Worm (Caenorhabditis elegans) whole organism, L2 larva: ENCODE measurements around the gene F20D6.10.
A peak's percentile ranks its signal among the peaks of the same experiment; 100 is the strongest.

Experiments used
- F13H6.1 ChIP-seq: sonication (generic microtip); optimal IDR thresholded peaks from 2 replicates; lab custom pipeline; 2016; ENCODE audit warnings: missing genetic modification characterization, missing compliant biosample characterization
- R02D3.7 ChIP-seq: fragments of 150-350 bp; optimal IDR thresholded peaks from 2 replicates; lab custom pipeline; 2014; ENCODE audit warnings: missing biosample characterization, missing genetic modification characterization
- Y55F3AM.14 ChIP-seq: fragments of 200-800 bp; sonication (Bioruptor generic); optimal IDR thresholded peaks from 2 replicates; lab custom pipeline; 2018; ENCODE audit warnings: mild to moderate bottlenecking, missing genetic modification characterization, missing compliant biosample characterization
- ama-1 ChIP-seq: fragments of 150-350 bp; optimal IDR thresholded peaks from 2 replicates; lab custom pipeline; 2018; ENCODE audit warnings: inconsistent platforms
- blmp-1 ChIP-seq: sonication (generic microtip); optimal IDR thresholded peaks from 2 replicates; lab custom pipeline; 2017; ENCODE audit warnings: missing genetic modification characterization, mild to moderate bottlenecking, missing compliant biosample characterization, antibody characterized with exemption, moderate library complexity; ENCODE audit not compliant: insufficient read depth
- ceh-16 ChIP-seq: fragments of 150-350 bp; optimal IDR thresholded peaks from 2 replicates; lab custom pipeline; 2014; ENCODE audit warnings: missing biosample characterization, missing genetic modification characterization
- crh-2 ChIP-seq: sonication (generic microtip); optimal IDR thresholded peaks from 2 replicates; lab custom pipeline; 2017; ENCODE audit warnings: missing biosample characterization, missing genetic modification characterization
- dmd-4 ChIP-seq: sonication (generic microtip); optimal IDR thresholded peaks from 2 replicates; lab custom pipeline; 2017; ENCODE audit warnings: missing biosample characterization, missing genetic modification characterization
- elt-1 ChIP-seq: fragments of 150-350 bp; optimal IDR thresholded peaks from 2 replicates; lab custom pipeline; 2014; ENCODE audit warnings: missing biosample characterization, missing genetic modification characterization
- elt-3 ChIP-seq: sonication (generic microtip); optimal IDR thresholded peaks from 2 replicates; lab custom pipeline; 2017; ENCODE audit warnings: missing biosample characterization, missing genetic modification characterization
- fos-1 ChIP-seq: fragments of 150-350 bp; optimal IDR thresholded peaks from 2 replicates; lab custom pipeline; 2014; ENCODE audit warnings: missing biosample characterization, missing genetic modification characterization
- gmeb-1 ChIP-seq: fragments of 150-350 bp; optimal IDR thresholded peaks from 2 replicates; lab custom pipeline; 2014; ENCODE audit warnings: missing biosample characterization, missing genetic modification characterization
- lin-11 ChIP-seq: fragments of 150-350 bp; sonication (generic microtip); optimal IDR thresholded peaks from 2 replicates; lab custom pipeline; 2014; ENCODE audit warnings: missing biosample characterization, missing genetic modification characterization, inconsistent platforms, mixed read lengths
- lin-13 ChIP-seq: fragments of 150-350 bp; optimal IDR thresholded peaks from 2 replicates; lab custom pipeline; 2014; ENCODE audit warnings: missing biosample characterization, missing genetic modification reagents, missing genetic modification characterization
- lin-39 ChIP-seq: fragments of 150-350 bp; optimal IDR thresholded peaks from 2 replicates; lab custom pipeline; 2014; ENCODE audit warnings: missing biosample characterization, missing genetic modification reagents, missing genetic modification characterization
- lsy-2 ChIP-seq, 2 experiments: fragments of 150-350 bp in 1 of 2; sonication (generic microtip) in 1 of 2; optimal IDR thresholded peaks; 2 replicates each; lab custom pipeline; 2014 to 2017; ENCODE audit warnings: missing biosample characterization in 2 of 2, missing genetic modification characterization in 2 of 2
- mab-5 ChIP-seq: fragments of 150-350 bp; optimal IDR thresholded peaks from 2 replicates; lab custom pipeline; 2014; ENCODE audit warnings: missing biosample characterization, missing genetic modification characterization
- mbf-1 ChIP-seq: sonication (generic microtip); optimal IDR thresholded peaks from 2 replicates; lab custom pipeline; 2017; ENCODE audit warnings: missing biosample characterization, missing genetic modification characterization
- nhr-10 ChIP-seq: sonication (generic microtip); optimal IDR thresholded peaks from 2 replicates; lab custom pipeline; 2017; ENCODE audit warnings: missing biosample characterization, missing genetic modification characterization
- nhr-11 ChIP-seq: fragments of 150-350 bp; optimal IDR thresholded peaks from 2 replicates; lab custom pipeline; 2014; ENCODE audit warnings: missing biosample characterization, missing genetic modification characterization
- nhr-12 ChIP-seq: fragments of 150-350 bp; optimal IDR thresholded peaks from 2 replicates; lab custom pipeline; 2014; ENCODE audit warnings: missing biosample characterization, missing genetic modification characterization
- nhr-129 ChIP-seq: fragments of 150-350 bp; optimal IDR thresholded peaks from 2 replicates; lab custom pipeline; 2014; ENCODE audit warnings: missing biosample characterization, missing genetic modification characterization
- nhr-21 ChIP-seq: fragments of 150-350 bp; optimal IDR thresholded peaks from 2 replicates; lab custom pipeline; 2014; ENCODE audit warnings: missing biosample characterization, missing genetic modification characterization
- nhr-23 ChIP-seq: fragments of 150-350 bp; optimal IDR thresholded peaks from 2 replicates; lab custom pipeline; 2014; ENCODE audit warnings: missing biosample characterization, missing genetic modification reagents, missing genetic modification characterization
- nhr-6 ChIP-seq: fragments of 150-350 bp; optimal IDR thresholded peaks from 2 replicates; lab custom pipeline; 2014; ENCODE audit warnings: missing biosample characterization, missing genetic modification characterization
- sem-4 ChIP-seq: fragments of 150-350 bp; optimal IDR thresholded peaks from 2 replicates; lab custom pipeline; 2014; ENCODE audit warnings: missing biosample characterization, missing genetic modification reagents, missing genetic modification characterization
- sma-3 ChIP-seq: sonication (generic microtip); optimal IDR thresholded peaks from 2 replicates; lab custom pipeline; 2016; ENCODE audit warnings: missing genetic modification reagents, missing genetic modification characterization, missing compliant biosample characterization
- sma-9 ChIP-seq, 2 experiments: fragments of 150-350 bp in 1 of 2; sonication (generic microtip) in 1 of 2; optimal IDR thresholded peaks; 2 replicates each; lab custom pipeline; 2014 to 2016; ENCODE audit warnings: missing genetic modification characterization in 2 of 2, mild to moderate bottlenecking in 1 of 2, missing biosample characterization in 1 of 2, missing compliant biosample characterization in 1 of 2, missing genetic modification reagents in 1 of 2, moderate library complexity in 1 of 2
- unc-55 ChIP-seq: fragments of 150-350 bp; sonication (generic microtip); optimal IDR thresholded peaks from 3 replicates; lab custom pipeline; 2014; ENCODE audit warnings: missing biosample characterization, missing genetic modification reagents, missing genetic modification characterization
- unc-62 ChIP-seq: fragments of 150-350 bp; optimal IDR thresholded peaks from 2 replicates; lab custom pipeline; 2014; ENCODE audit warnings: missing biosample characterization, missing genetic modification reagents, missing genetic modification characterization
- zag-1 ChIP-seq: fragments of 150-350 bp; optimal IDR thresholded peaks from 2 replicates; lab custom pipeline; 2014; ENCODE audit warnings: missing biosample characterization, missing genetic modification characterization
- ztf-1 ChIP-seq: fragments of 200-800 bp; sonication (Bioruptor generic); conservative IDR thresholded peaks from 2 replicates; pipeline ENCODE4 v1.3.6; 2022; ENCODE audit warnings: missing genetic modification characterization, missing compliant biosample characterization
- ztf-11 ChIP-seq: sonication (generic microtip); optimal IDR thresholded peaks from 2 replicates; lab custom pipeline; 2017; ENCODE audit warnings: missing biosample characterization, missing genetic modification characterization
- ztf-4 ChIP-seq: fragments of 150-350 bp; optimal IDR thresholded peaks from 2 replicates; lab custom pipeline; 2014; ENCODE audit warnings: missing biosample characterization, missing genetic modification characterization

Gene F20D6.10

DNA sequence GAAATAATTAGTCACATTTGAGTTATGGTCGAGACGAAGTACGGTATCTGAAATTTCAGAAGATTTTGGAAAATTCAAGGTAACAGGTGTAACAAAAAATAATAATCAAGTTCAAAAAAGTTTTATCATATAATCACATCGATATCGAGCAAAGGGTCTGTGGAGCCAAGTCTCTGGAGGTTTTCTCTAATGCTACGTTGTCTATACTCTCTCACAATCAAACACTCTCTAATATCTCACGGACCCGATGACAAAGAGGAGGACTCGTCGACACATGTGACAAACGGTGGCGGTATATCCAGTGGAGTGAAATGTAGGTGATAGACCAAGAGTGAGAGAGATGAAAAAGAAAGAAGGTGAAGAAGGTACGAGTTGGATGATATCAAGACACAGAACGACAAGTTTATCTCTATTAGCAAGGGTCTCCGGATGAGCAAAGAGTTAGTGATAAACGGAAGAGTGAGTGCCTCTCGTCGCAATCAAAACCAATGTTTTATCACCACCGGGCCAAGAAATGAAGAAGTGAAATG, at the start of gene F20D6.10:
F20D6.10 (minus strand) TSS at position 51 of the 530 bp plus-strand sequence.
- TF ChIP-seq lsy-2 (tag; optimal IDR thresholded peaks at IDR 0.05; lab: Kevin White, UChicago) (peak in 1 of 2 experiments; percentile 27), nhr-129 (tag; lab: Kevin White, UChicago) (peak; percentile 56), nhr-12 (tag; lab: Kevin White, UChicago) (no peak), sma-9 (GFP tag; optimal IDR thresholded peaks at IDR 0.05; lab: Kevin White, UChicago) (peak; percentile 30), sma-9 (tag; optimal IDR thresholded peaks at IDR 0.05; lab: Kevin White, UChicago) (no peak), nhr-6 (tag; lab: Kevin White, UChicago) (no peak), mab-5 (tag; lab: Kevin White, UChicago) (no peak), sem-4 (tag; lab: Kevin White, UChicago) (no peak), lin-11 (no peak), ztf-1 (GFP tag; lab: Robert Waterston, UW) (no peak), elt-1 (no peak), nhr-23 (tag; lab: Kevin White, UChicago) (no peak), crh-2 (tag; lab: Kevin White, UChicago) (no peak), F13H6.1 (tag; lab: Kevin White, UChicago) (peak; percentile 54), gmeb-1 (tag; lab: Kevin White, UChicago) (no peak), Y55F3AM.14 (no peak), unc-55 (GFP tag; lab: Kevin White, UChicago) (no peak)

DNA sequence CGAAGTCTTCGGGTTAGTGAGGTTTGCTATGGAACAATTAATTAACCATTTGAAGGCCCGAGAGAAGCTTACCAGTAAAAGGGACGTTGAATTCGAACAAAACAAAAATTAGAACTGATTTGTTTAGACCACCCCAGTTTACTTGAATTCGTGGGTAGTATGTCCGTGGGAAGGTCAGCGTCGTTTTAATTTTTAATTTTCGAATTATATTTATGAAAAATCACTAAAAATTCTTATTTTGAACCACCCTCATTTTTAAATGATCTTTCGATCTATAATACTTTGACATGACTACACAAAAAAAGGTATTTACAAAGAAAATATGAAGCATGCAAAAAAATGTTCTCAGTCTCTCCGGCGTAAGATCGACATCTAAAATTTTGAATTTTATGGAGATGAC, 49.7 kb upstream of the F20D6.10 start, which contains the start of gene C16D9.5:
C16D9.5 (minus strand) TSS at position 101 of the 400 bp plus-strand sequence.
- TF ChIP-seq nhr-11 (tag; lab: Kevin White, UChicago) (no peak), mab-5 (tag; lab: Kevin White, UChicago) (no peak), nhr-23 (tag; lab: Kevin White, UChicago) (no peak), nhr-21 (tag; lab: Kevin White, UChicago) (no peak), lin-13 (GFP tag; lab: Kevin White, UChicago) (no peak), ama-1 (lab: Kevin White, UChicago) (no peak), unc-55 (GFP tag; lab: Kevin White, UChicago) (no peak), sma-3 (GFP tag; lab: Kevin White, UChicago) (no peak), blmp-1 (tag; lab: Kevin White, UChicago) (no peak)
- TF ChIP-seq, all 48 proteins: peak for 0

DNA sequence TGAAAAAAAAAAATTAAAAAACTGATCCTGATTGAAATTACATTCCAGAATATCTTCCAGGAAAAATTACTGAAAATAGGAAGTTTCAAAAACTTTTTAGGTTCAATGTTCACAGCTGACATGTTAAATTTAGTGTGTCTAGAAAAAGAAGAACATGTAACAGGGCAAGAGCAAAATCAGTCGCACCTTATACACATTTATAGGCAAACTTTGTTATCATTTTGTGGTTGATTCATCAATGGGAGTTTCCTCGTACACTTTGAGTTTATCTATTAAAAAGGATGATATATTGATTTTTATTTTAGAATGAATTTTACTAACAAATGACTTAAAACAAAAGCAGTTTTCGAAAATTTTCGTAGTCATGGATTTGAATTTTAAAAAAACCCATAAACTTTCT, 47.5 kb upstream of the F20D6.10 start:
- TF ChIP-seq fos-1 (tag; lab: Kevin White, UChicago) (peak; percentile 73), R02D3.7 (tag; lab: Kevin White, UChicago) (no peak)

DNA sequence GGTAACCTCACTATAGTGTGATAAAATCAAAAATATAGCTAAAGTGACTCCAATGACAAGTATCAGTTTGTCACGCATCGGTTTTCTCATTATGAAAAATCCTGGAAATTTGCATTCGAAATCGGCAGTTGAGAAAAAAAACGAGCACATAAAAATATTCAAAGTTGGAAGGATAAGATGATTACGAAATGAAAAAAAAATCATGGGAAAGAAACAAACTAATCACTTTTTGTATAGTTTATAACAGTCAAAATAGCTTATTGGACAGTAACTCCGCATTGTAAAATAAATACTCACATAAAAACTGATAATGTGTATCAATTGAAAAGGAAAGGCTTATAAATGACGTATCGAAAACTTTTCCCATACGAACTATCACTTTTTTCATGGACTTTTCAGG, 47.1 kb upstream of the F20D6.10 start, which contains the start of gene C16D9.4:
C16D9.4 (minus strand) TSS at position 101 of the 400 bp plus-strand sequence.
- TF ChIP-seq gmeb-1 (tag; lab: Kevin White, UChicago), result no peak
- no peak for TF ChIP-seq nhr-12 (tag; lab: Kevin White, UChicago)
- no peak for TF ChIP-seq elt-3
- no peak for TF ChIP-seq dmd-4 (tag; lab: Kevin White, UChicago)
- TF ChIP-seq F13H6.1 (tag; lab: Kevin White, UChicago), result no peak
- TF ChIP-seq nhr-10 (tag; lab: Kevin White, UChicago), result no peak
- TF ChIP-seq lin-39 (tag; lab: Kevin White, UChicago), result no peak
- TF ChIP-seq ztf-11, result no peak
- TF ChIP-seq R02D3.7 (tag; lab: Kevin White, UChicago), result no peak
- no peak for TF ChIP-seq elt-1
- no peak for TF ChIP-seq sma-3 (GFP tag; lab: Kevin White, UChicago)
- no peak for TF ChIP-seq blmp-1 (tag; lab: Kevin White, UChicago)
- no peak for TF ChIP-seq ceh-16 (tag; lab: Kevin White, UChicago)
- TF ChIP-seq Y55F3AM.14, result no peak
- TF ChIP-seq ztf-4 (tag; lab: Kevin White, UChicago), result no peak
- no peak for TF ChIP-seq zag-1 (tag; lab: Kevin White, UChicago)
- TF ChIP-seq sma-9 (GFP tag; optimal IDR thresholded peaks at IDR 0.05; lab: Kevin White, UChicago), result no peak
- no peak for TF ChIP-seq sma-9 (tag; optimal IDR thresholded peaks at IDR 0.05; lab: Kevin White, UChicago)
- TF ChIP-seq unc-62 (GFP tag; lab: Kevin White, UChicago), result no peak
- TF ChIP-seq mbf-1 (tag; lab: Kevin White, UChicago), result no peak
